Worm (Caenorhabditis elegans) whole organism, mixed stage, embryonic: ENCODE data around the gene puf-5.
A peak's percentile ranks its signal among the peaks of the same experiment; 100 is the strongest.

Source experiments
- ceh-83 ChIP-seq: fragments of 200-800 bp; sonication (Bioruptor generic); optimal IDR thresholded peaks from 2 replicates; lab custom pipeline; 2018; ENCODE audit warnings: mild to moderate bottlenecking, missing genetic modification characterization, missing compliant biosample characterization
- elt-1 ChIP-seq: sonication (generic microtip); optimal IDR thresholded peaks from 2 replicates; lab custom pipeline; 2017; ENCODE audit warnings: missing genetic modification characterization, mild to moderate bottlenecking, missing compliant biosample characterization, antibody characterized with exemption, moderate library complexity, borderline replicate concordance; ENCODE audit not compliant: insufficient read depth
- elt-3 ChIP-seq: fragments of 150-350 bp; optimal IDR thresholded peaks from 2 replicates; lab custom pipeline; 2014; ENCODE audit warnings: missing biosample characterization, missing genetic modification characterization
- lin-13 ChIP-seq: fragments of 150-350 bp; optimal IDR thresholded peaks from 2 replicates; lab custom pipeline; 2014; ENCODE audit warnings: missing biosample characterization, missing genetic modification characterization
- nhr-237 ChIP-seq: fragments of 150-350 bp; optimal IDR thresholded peaks from 2 replicates; lab custom pipeline; 2014; ENCODE audit warnings: missing biosample characterization, missing genetic modification characterization
- nhr-76 ChIP-seq: sonication (generic microtip); optimal IDR thresholded peaks from 2 replicates; lab custom pipeline; 2017; ENCODE audit warnings: missing biosample characterization, missing genetic modification characterization
- tbx-8 ChIP-seq: fragments of 200-800 bp; sonication (Bioruptor generic); optimal IDR thresholded peaks from 2 replicates; lab custom pipeline; 2018; ENCODE audit warnings: mild to moderate bottlenecking, missing genetic modification characterization, moderate library complexity, missing compliant biosample characterization

DNA sequence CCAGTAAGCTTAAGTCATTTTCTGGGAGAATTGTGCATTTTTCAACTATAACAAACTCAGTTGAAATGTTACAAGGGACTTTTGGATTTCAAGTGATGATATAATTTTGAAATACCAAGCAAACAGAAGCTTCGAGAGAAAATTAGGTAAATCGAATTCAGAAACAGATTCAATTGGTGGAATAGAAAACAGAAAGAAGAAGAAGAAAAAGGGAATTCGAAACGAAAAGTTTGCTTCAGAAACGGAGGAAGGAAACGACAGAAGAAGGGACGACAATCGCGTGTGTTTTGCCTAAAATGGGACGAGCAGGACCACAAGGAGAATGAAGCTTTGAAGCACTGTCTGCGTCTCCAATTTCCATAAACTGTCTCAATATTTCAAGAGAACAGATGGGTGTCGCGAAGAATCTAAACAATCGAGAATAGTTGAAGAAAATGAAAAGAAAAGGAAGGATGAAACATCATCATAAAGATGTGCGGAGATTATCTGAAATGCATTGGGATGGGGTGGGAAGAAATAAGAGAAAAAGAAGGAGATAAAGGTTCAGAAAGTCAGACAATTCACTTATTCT lies 12.4 kb downstream of the puf-5 start:
- TF ChIP-seq ceh-83 (GFP tag; lab: Kevin White, UChicago) = no peak
- TF ChIP-seq nhr-237 (tag; lab: Kevin White, UChicago) = no peak
- no peak for TF ChIP-seq lin-13
- TF ChIP-seq tbx-8 (GFP tag; lab: Kevin White, UChicago) = no peak
- TF ChIP-seq nhr-76 = no peak
- peak; percentile 43 for TF ChIP-seq elt-1 (tag; lab: Kevin White, UChicago)
- TF ChIP-seq elt-3 (tag; lab: Kevin White, UChicago) = no peak
